Worm (Caenorhabditis elegans): ENCODE measurements around the gene ttbk-2.1.
"Not testable (repeated sequence)": the region's sequence is repeated elsewhere in the genome, so short reads cannot be mapped to it uniquely, and the experiment has no call there.

The ttbk-2.1 gene

DNA sequence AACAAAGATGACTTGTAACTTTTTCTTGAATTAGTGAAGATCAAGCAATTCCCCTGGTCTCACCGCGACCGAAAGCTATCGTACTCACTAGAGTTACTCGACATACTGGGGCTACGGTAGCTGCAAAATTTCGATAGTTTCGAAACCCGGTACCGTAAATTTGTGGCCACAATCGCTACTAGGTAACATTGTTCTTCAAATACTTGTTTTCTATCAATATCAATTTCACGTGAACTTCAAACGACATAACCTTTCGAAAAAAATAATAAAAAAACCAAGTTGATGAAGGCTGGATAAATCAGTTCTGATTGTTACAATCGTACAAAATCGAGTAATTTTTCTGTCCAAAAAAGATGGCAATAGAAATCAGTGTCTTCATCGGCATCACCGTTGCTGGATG, 14.0 kb downstream of the ttbk-2.1 start, which contains the start of gene F36H12.3:
F36H12.3 (plus strand) TSS at position 301 of the 400 bp plus-strand sequence.
- no peak for TF ChIP-seq unc-62 (GFP tag; optimal IDR thresholded peaks at IDR 0.05)

DNA sequence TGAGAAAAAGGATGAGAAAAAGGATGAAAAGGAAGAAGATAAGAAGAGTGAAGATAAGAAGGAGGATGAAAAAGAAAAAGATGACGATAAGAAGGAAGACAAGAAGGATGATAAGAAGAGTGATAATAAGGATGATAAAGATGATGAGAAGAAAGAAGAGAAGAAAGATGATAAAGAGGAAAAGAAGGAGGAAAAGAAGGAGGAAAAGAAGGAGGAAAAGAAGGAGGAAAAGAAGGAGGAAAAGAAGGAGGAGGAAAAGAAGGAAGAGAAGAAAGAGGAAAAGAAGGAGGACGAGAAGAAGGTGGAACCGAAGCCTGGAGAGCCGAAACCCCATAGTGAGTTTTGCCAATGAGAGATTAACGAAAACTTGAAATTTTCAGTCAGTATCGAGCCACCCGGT, 14.9 kb downstream of the ttbk-2.1 start:
- TF ChIP-seq unc-62 (GFP tag; optimal IDR thresholded peaks at IDR 0.05) = no peak

DNA sequence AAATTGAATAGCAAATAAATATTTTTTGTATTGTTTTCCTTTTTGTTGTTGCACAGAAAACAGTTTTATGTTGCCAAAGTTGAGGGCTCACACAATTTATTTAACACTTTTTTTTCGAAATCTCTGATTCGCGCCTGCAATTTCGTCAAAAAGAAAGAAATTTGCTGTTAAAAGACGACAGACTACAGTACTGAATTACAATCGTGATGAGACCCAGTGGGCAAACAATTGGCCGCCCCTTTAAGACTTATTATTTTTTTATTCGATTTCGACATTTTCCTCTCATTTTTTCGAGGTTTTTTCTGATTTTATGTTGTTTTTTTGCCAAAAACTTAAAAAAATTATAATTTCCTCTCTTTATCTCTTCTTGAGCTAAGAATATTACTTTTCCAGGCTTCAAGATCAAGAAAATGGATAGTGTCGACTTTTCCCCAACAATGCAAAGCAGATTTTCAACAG, 15.7 kb downstream of the ttbk-2.1 start, which contains the start of gene slfl-4:
slfl-4 (plus strand) TSS at position 409 of the 459 bp plus-strand sequence.
- no peak for TF ChIP-seq unc-62 (GFP tag; optimal IDR thresholded peaks at IDR 0.05)

DNA sequence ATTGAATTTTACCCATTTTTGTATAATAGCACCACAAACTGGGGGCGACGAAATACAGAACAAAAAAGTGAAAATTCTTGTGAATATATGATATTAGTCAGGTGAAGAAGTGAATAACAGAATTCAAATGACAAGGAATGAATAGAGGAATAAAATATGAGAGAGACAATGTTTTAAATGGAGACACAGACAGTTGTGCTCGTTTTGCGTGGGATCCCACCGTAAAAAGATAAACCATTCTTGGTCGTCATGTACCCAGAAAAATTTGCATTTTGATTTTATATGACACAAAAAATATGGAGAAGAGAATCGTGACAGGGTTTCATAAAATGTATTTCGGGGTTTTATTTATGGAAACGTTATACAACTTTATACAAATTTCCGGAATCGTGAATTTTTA, 19.3 kb downstream of the ttbk-2.1 start, which contains the start of gene F36H12.17:
F36H12.17 (minus strand) TSS at position 101 of the 400 bp plus-strand sequence.
- no peak for TF ChIP-seq unc-62 (GFP tag; optimal IDR thresholded peaks at IDR 0.05)

DNA sequence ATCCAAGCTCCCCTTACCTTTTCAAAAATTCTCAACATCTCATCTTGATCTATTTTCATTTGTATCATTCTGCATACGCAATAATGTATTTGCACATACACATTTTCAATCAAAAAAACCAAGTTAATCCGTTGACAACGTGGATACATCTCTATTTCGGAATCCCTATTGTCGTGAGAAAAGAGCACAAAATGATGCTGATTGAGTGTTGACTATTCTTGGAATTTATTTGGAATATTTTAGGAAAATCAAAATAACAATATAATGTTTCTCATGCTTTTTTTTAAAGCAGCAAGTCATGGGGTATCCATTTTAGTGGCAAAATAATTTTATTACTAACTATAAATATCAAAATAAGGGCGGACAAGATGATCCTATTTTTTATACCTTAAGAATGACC, 23.0 kb downstream of the ttbk-2.1 start:
- TF ChIP-seq unc-62 (GFP tag; optimal IDR thresholded peaks at IDR 0.05) = no peak

DNA sequence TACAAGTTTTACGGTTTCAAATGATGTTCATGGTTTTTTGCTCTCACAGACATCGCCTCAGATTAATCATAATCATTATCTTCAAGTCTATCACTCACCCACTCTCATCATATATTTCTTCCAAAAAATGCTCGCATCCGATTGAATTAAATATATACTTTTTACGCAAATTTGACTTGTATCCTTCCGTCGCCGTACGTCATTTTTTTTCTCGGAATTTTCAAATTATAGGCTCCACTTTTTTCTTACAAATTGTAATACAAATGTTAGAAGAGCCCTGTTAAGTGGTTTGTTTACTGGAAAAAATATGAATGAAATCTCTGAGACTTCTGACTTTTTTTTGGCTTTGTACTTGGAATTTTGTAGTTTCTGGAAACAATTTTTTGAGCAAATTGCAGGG, 28.7 kb downstream of the ttbk-2.1 start:
- no peak for TF ChIP-seq unc-62 (GFP tag; optimal IDR thresholded peaks at IDR 0.05)

DNA sequence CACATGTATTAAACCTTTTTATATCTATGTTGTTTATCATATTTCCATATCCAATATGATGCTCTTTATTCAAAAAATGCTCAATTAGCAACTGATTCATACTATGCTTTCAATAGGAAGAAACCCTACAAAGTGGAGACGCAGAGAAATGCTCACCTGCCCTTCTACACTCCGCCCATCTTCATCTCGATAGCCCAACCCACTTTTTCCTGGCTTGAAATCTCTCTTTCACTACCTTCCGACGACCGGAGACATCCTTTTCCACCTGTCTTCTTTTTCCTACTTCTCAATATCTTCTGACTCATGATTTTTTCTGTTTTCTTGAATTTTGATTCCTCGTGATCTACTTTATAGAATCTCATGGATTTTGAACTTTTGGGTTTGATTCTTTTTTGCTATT, 30.4 kb downstream of the ttbk-2.1 start:
- TF ChIP-seq unc-62 (GFP tag; optimal IDR thresholded peaks at IDR 0.05) = no peak

DNA sequence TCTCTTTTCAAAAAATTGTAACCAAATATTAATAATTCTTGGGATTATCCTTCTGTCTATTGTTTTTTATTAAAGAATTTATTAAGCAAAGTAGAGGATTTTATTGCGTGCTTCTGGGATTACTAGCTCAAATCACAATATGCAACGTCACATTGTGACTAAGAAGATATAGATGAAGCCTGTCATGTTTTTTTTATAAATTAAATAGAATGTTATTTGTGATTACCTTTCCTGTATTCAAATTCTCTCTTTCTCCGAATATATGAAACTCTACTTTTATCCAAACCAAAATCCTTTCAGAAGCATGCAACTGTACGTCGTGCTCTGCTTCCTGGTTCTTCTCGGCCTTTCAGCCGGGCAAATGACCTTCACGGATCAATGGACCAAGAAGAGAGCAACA, 32.1 kb downstream of the ttbk-2.1 start, which contains the start of gene nlp-47:
nlp-47 (plus strand) TSS at position 301 of the 400 bp plus-strand sequence.
- no peak for TF ChIP-seq unc-62 (GFP tag; optimal IDR thresholded peaks at IDR 0.05)

DNA sequence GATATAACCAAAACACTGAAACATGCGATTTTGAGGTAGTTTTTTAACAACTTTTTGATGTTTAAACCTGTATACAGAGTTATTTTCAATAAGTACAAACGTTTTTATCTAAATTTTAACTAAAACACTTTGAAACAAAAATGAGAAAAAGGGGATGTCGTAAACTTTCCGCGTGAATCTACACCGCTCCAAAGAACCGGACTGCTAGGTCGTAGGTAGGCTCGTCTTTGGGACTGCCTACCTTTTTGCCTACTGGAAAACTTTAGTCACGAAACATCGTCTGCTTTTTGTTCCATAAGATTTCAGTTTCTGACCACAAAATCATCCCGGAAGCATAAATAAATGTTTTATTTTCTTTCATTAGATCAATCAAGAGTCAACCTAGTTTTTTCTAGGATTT, 32.7 kb downstream of the ttbk-2.1 start:
- TF ChIP-seq unc-62 (GFP tag; optimal IDR thresholded peaks at IDR 0.05) = no peak

DNA sequence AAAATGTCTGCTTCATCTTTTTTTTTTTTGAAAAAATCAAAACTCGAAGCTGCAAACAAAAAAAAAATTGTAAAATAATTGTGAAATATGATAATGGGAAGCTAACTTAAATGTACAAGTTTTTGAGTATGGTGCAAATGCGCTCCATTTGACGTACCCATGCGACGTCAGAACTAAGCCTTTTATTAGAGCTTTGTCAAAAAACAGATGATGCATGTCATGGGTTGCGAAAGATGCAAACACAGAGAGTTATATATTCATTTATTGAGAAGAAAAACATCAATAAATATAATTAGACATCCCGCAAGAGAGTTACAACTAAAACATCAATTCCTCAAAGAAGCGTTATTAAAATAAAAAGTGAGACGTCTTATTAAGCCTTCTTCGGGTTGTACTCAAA, 36.0 kb downstream of the ttbk-2.1 start:
- no peak for TF ChIP-seq unc-62 (GFP tag; optimal IDR thresholded peaks at IDR 0.05)

DNA sequence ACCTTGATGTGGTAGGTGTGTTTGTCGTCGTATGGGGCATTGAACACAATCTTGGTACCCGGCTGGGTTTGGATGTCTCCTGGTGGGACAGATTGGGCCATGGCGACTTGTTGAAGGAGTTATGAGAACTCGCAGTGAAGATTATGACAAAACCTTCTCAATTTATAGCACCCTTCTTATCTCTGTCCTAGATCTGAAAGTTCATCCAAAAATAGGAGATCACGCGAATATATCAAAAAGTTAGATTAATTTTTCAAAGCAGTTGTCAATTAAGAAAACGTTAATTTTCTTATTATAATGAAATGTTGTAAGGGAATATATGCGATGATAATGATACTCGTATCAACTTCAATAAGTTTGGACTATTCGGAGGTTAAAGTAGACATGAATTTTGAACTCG, 36.8 kb downstream of the ttbk-2.1 start, which contains the start of gene msp-51:
msp-51 (minus strand) TSS at position 101 of the 400 bp plus-strand sequence.
- not testable (repeated sequence) for TF ChIP-seq unc-62 (GFP tag; optimal IDR thresholded peaks at IDR 0.05)

DNA sequence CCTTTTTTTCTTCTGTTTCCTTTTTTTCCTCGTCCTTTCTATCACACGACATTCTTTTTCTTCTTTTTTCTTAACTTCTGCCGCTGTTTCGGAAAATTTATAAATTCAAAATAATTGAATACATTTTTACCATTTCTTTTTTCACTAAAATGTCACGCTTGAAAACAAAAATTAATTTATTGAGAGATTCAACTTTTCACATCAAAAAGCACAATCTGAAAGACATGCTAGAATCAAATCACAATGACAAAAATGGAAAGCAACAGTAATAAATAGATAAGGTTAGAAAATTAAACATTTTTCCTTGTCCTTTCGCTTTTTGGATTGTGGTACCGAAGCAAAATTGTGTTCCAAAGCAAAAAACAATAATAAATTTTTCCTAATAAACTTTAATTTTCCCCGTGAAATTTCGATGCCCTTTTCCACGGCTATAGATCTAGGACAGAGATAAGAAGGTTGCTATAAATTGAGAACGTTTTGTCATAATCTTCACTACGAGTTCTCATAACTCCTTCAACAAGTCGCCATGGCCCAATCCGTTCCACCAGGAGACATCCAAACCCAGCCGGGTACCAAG, 39.0 kb downstream of the ttbk-2.1 start, which contains the start of the genes ZK354.6 and msp-113:
ZK354.6 (minus strand) TSS at position 101 of the 577 bp plus-strand sequence.
msp-113 (plus strand) TSS at position 527 of the 577 bp plus-strand sequence.
- TF ChIP-seq unc-62 (GFP tag; optimal IDR thresholded peaks at IDR 0.05) = no peak

DNA sequence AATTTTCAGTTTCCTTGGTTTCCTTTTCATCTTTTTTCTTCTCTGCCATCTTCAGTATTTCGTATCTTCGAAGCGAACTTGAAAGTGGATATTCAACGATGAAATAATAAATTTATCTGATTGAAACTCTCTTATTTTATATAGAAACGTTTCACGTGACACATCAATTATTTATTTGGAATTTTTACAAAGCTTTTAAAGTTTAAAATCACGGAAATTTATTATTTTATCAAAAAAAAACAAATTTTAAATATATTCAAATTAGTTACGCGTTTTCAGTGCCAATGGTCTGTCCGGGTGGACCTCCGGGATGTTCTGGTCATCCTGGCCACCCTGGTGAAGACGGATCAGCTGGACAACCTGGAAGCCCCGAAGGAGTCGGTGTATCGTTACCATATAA, 44.5 kb downstream of the ttbk-2.1 start, which contains the start of gene ZK354.7:
ZK354.7 (minus strand) TSS at position 101 of the 400 bp plus-strand sequence.
- no peak for TF ChIP-seq unc-62 (GFP tag; optimal IDR thresholded peaks at IDR 0.05)

DNA sequence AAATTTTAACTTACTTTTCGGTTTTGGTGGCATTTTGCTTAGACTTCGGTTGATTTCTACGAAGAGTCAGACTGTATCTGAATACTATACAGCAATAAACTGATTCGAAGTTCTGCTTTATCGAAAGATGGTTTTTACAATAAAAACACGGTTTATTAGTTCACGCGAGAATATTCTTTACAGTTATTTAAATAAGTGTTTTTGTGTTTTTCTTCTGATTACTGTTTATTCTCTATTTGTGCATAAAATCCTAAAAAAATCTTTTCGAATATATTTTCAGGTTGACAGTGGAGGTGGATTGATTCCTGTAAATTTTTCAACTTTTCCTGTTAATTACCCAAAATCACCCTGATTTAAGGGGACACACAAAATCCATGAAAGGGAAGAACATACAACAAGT, 47.6 kb downstream of the ttbk-2.1 start, which contains the start of gene ZK354.8:
ZK354.8 (minus strand) TSS at position 101 of the 400 bp plus-strand sequence.
- no peak for TF ChIP-seq unc-62 (GFP tag; optimal IDR thresholded peaks at IDR 0.05)

DNA sequence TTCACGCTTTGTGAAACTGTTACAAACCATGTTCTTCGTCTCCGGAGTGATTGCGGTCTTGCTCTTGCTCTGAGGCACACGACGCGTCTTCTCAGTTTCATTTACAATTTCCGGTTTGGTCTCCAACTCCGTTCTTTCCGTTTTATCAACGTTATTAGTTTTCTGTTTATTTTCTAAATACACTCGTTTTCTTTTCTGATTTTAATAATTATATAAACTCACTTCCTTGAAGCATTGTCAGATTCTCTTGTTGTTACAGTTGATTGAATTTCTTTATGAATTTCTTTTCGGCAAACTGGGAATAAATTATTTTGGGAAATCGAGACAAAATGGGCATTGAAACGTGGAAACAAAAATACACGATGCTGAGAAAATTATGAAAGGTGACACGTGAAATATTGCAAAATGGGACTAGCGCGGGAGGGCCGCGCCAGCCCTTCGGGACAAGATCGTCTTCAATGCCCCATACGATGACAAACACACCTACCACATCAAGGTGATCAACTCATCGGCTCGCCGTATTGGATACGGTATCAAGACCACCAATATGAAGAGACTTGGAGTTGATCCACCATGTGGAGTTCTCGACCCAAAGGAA, 49.7 kb downstream of the ttbk-2.1 start, which contains the start of the genes ZK354.9 and msp-58:
ZK354.9 (minus strand) TSS at position 101 of the 598 bp plus-strand sequence.
msp-58 (plus strand) TSS at position 548 of the 598 bp plus-strand sequence.
- TF ChIP-seq unc-62 (GFP tag; optimal IDR thresholded peaks at IDR 0.05) = not testable (repeated sequence)

Measured in whole organism, dauer.